Worm (Caenorhabditis elegans) whole organism, young adult: Measurements from ENCODE around the gene nhr-138.

Experiments used
- B0035.1 ChIP-seq: sonication (generic microtip); optimal IDR thresholded peaks from 2 replicates; lab custom pipeline; 2016; ENCODE audit warnings: missing genetic modification characterization, mild to moderate bottlenecking, missing compliant biosample characterization, missing genotype, missing genetic modification reagents
- C17E4.6 ChIP-seq: fragments of 200-800 bp; sonication (Bioruptor generic); IDR thresholded peaks from 2 replicates; pipeline ENCODE4 v1.3.6; 2022; ENCODE audit warnings: missing genetic modification reagents, missing genetic modification characterization, missing compliant biosample characterization
- F22D6.2 ChIP-seq: sonication (generic microtip); optimal IDR thresholded peaks from 2 replicates; lab custom pipeline; 2016; ENCODE audit warnings: mild to moderate bottlenecking, missing genetic modification characterization, missing compliant biosample characterization
- F23B12.7 ChIP-seq: sonication (generic microtip); optimal IDR thresholded peaks from 2 replicates; lab custom pipeline; 2017; ENCODE audit warnings: missing genetic modification characterization, mild to moderate bottlenecking, missing compliant biosample characterization, antibody characterized with exemption, moderate library complexity; ENCODE audit not compliant: insufficient read depth
- F33H1.4 ChIP-seq: fragments of 200-800 bp; sonication (Bioruptor generic); IDR thresholded peaks from 2 replicates; pipeline ENCODE4 v1.3.6; 2022; ENCODE audit warnings: missing genetic modification reagents, missing genetic modification characterization, missing compliant biosample characterization
- F52B5.7 ChIP-seq: sonication (generic microtip); optimal IDR thresholded peaks from 2 replicates; lab custom pipeline; 2016; ENCODE audit warnings: mild to moderate bottlenecking, missing genetic modification characterization, missing compliant biosample characterization
- F55B11.4 ChIP-seq: sonication (generic microtip); optimal IDR thresholded peaks from 2 replicates; lab custom pipeline; 2016; ENCODE audit warnings: missing compliant biosample characterization, missing genetic modification characterization, borderline replicate concordance; ENCODE audit not compliant: insufficient read depth
- F57A8.1 ChIP-seq: fragments of 200-800 bp; sonication (Bioruptor generic); optimal IDR thresholded peaks from 2 replicates; lab custom pipeline; 2018; ENCODE audit warnings: mild to moderate bottlenecking, missing genetic modification characterization, moderate library complexity, missing compliant biosample characterization
- T07F8.4 ChIP-seq: sonication (generic microtip); optimal IDR thresholded peaks from 2 replicates; lab custom pipeline; 2016; ENCODE audit warnings: mild to moderate bottlenecking, missing genetic modification characterization, moderate library complexity, missing compliant biosample characterization
- Y56A3A.18 ChIP-seq: fragments of 200-800 bp; sonication (Bioruptor generic); IDR thresholded peaks from 2 replicates; pipeline ENCODE4 v1.3.6; 2022; ENCODE audit warnings: missing genetic modification reagents, missing genetic modification characterization, missing compliant biosample characterization
- Y95B8A.8 ChIP-seq: fragments of 200-800 bp; sonication (Bioruptor generic); IDR thresholded peaks from 2 replicates; pipeline ENCODE4 v1.3.6; 2022; ENCODE audit warnings: missing genetic modification reagents, missing genetic modification characterization, missing compliant biosample characterization
- ama-1 ChIP-seq, 3 experiments: fragments of 150-350 bp in 1 of 3; sonication (generic microtip) in 2 of 3; optimal IDR thresholded peaks; 2 replicates each; lab custom pipeline; 2014 to 2018; ENCODE audit warnings: missing biosample characterization in 2 of 3, missing genetic modification characterization in 2 of 3, missing genetic modification reagents in 2 of 3
- attf-6 ChIP-seq: fragments of 200-800 bp; sonication (Bioruptor generic); IDR thresholded peaks from 2 replicates; pipeline ENCODE4 v1.3.6; 2022; ENCODE audit warnings: missing genetic modification reagents, missing genetic modification characterization, missing compliant biosample characterization
- bed-1 ChIP-seq: fragments of 200-800 bp; sonication (Bioruptor generic); IDR thresholded peaks from 2 replicates; pipeline ENCODE4 v1.3.6; 2022; ENCODE audit warnings: missing genetic modification reagents, missing genetic modification characterization, missing compliant biosample characterization
- ccch-3 ChIP-seq: fragments of 200-800 bp; sonication (Bioruptor generic); optimal IDR thresholded peaks from 2 replicates; lab custom pipeline; 2018; ENCODE audit warnings: mild to moderate bottlenecking, missing genetic modification characterization, missing compliant biosample characterization
- cebp-1 ChIP-seq, 2 experiments: fragments of 200-800 bp in 1 of 2; sonication (Bioruptor generic) in 1 of 2; sonication (generic microtip) in 1 of 2; IDR thresholded peaks in 1 of 2; optimal IDR thresholded peaks in 1 of 2; 2 replicates each; pipeline versions ENCODE4 v1.3.6 to Lab custom; 2017 to 2022; ENCODE audit warnings: missing compliant biosample characterization in 2 of 2, missing genetic modification characterization in 2 of 2, mild to moderate bottlenecking in 1 of 2, missing genetic modification reagents in 1 of 2, moderate library complexity in 1 of 2
- cebp-2 ChIP-seq: fragments of 200-800 bp; sonication (Bioruptor generic); IDR thresholded peaks from 2 replicates; pipeline ENCODE4 v1.3.6; 2022; ENCODE audit warnings: missing genetic modification characterization, missing compliant biosample characterization
- ceh-27 ChIP-seq: fragments of 200-800 bp; sonication (Bioruptor generic); optimal IDR thresholded peaks from 2 replicates; lab custom pipeline; 2018; ENCODE audit warnings: mild to moderate bottlenecking, missing genetic modification characterization, moderate library complexity, missing compliant biosample characterization
- ceh-58 ChIP-seq: fragments of 200-800 bp; sonication (Bioruptor generic); IDR thresholded peaks from 2 replicates; pipeline ENCODE4 v1.3.6; 2022; ENCODE audit warnings: missing genetic modification characterization, missing compliant biosample characterization
- chd-7 ChIP-seq: sonication (generic microtip); optimal IDR thresholded peaks from 2 replicates; lab custom pipeline; 2016; ENCODE audit warnings: mild to moderate bottlenecking, missing genetic modification characterization, moderate library complexity, missing compliant biosample characterization
- die-1 ChIP-seq: sonication (generic microtip); optimal IDR thresholded peaks from 2 replicates; lab custom pipeline; 2016; ENCODE audit warnings: missing genotype, mild to moderate bottlenecking, missing genetic modification characterization, missing compliant biosample characterization
- dox-1 ChIP-seq: fragments of 200-800 bp; sonication (Bioruptor generic); IDR thresholded peaks from 2 replicates; pipeline ENCODE4 v1.3.6; 2022; ENCODE audit warnings: missing genetic modification reagents, missing genetic modification characterization, missing compliant biosample characterization
- dpff-1 ChIP-seq: sonication (generic microtip); optimal IDR thresholded peaks from 2 replicates; lab custom pipeline; 2017; ENCODE audit warnings: mild to moderate bottlenecking, missing genetic modification characterization, missing compliant biosample characterization
- efl-1 ChIP-seq: fragments of 150-350 bp; optimal IDR thresholded peaks from 2 replicates; lab custom pipeline; 2014; ENCODE audit warnings: missing biosample characterization, missing genetic modification reagents, missing genetic modification characterization
- ets-4 ChIP-seq: fragments of 200-800 bp; sonication (Bioruptor generic); optimal IDR thresholded peaks from 2 replicates; lab custom pipeline; 2018; ENCODE audit warnings: mild to moderate bottlenecking, missing genetic modification characterization, missing compliant biosample characterization
- gei-17 ChIP-seq: fragments of 200-800 bp; sonication (Bioruptor generic); optimal IDR thresholded peaks from 2 replicates; lab custom pipeline; 2018; ENCODE audit warnings: mild to moderate bottlenecking, missing genetic modification characterization, missing compliant biosample characterization
- him-1 ChIP-seq: sonication (generic microtip); optimal IDR thresholded peaks from 2 replicates; lab custom pipeline; 2016; ENCODE audit warnings: missing genotype, missing genetic modification reagents, missing genetic modification characterization, missing compliant biosample characterization
- hmg-1.2 ChIP-seq: fragments of 200-800 bp; sonication (Bioruptor generic); IDR thresholded peaks from 2 replicates; pipeline ENCODE4 v1.3.6; 2022; ENCODE audit warnings: missing genetic modification reagents, missing genetic modification characterization, missing compliant biosample characterization
- hrde-1 ChIP-seq: sonication (generic microtip); optimal IDR thresholded peaks from 2 replicates; lab custom pipeline; 2016; ENCODE audit warnings: missing genetic modification characterization, mild to moderate bottlenecking, missing compliant biosample characterization, moderate library complexity, missing genotype, missing genetic modification reagents, borderline replicate concordance
- lag-1 ChIP-seq: fragments of 200-800 bp; sonication (Bioruptor generic); IDR thresholded peaks from 2 replicates; pipeline ENCODE4 v1.3.6; 2022; ENCODE audit warnings: missing genetic modification reagents, missing genetic modification characterization, missing compliant biosample characterization
- lin-40 ChIP-seq: sonication (generic microtip); optimal IDR thresholded peaks from 2 replicates; lab custom pipeline; 2016; ENCODE audit warnings: missing genetic modification characterization, mild to moderate bottlenecking, missing compliant biosample characterization, missing genotype, missing genetic modification reagents
- lsl-1 ChIP-seq: fragments of 200-800 bp; sonication (Bioruptor generic); optimal IDR thresholded peaks from 2 replicates; lab custom pipeline; 2018; ENCODE audit warnings: mild to moderate bottlenecking, missing genetic modification characterization, moderate library complexity, missing compliant biosample characterization
- lsy-27 ChIP-seq: sonication (generic microtip); optimal IDR thresholded peaks from 2 replicates; lab custom pipeline; 2017; ENCODE audit warnings: missing genetic modification characterization, mild to moderate bottlenecking, missing compliant biosample characterization, antibody characterized with exemption, missing genotype, borderline replicate concordance; ENCODE audit not compliant: insufficient read depth
- madf-10 ChIP-seq: sonication (generic microtip); optimal IDR thresholded peaks from 2 replicates; lab custom pipeline; 2016; ENCODE audit warnings: mild to moderate bottlenecking, missing genetic modification characterization, missing compliant biosample characterization
- nfya-1 ChIP-seq: sonication (generic microtip); optimal IDR thresholded peaks from 2 replicates; lab custom pipeline; 2017; ENCODE audit warnings: antibody characterized with exemption, missing compliant biosample characterization, missing genetic modification characterization, borderline replicate concordance; ENCODE audit not compliant: insufficient read depth
- nhr-80 ChIP-seq: sonication (generic microtip); optimal IDR thresholded peaks from 2 replicates; lab custom pipeline; 2016; ENCODE audit warnings: missing genetic modification characterization, missing compliant biosample characterization
- pbrm-1 ChIP-seq: fragments of 200-800 bp; sonication (Bioruptor generic); IDR thresholded peaks from 2 replicates; pipeline ENCODE4 v1.3.6; 2022; ENCODE audit warnings: missing genetic modification reagents, missing genetic modification characterization, missing compliant biosample characterization
- pha-4 ChIP-seq: fragments of 150-350 bp; sonication (generic microtip); optimal IDR thresholded peaks from 2 replicates; lab custom pipeline; 2014; ENCODE audit warnings: missing biosample characterization, missing genetic modification reagents, missing genetic modification characterization
- rec-8 ChIP-seq, 2 experiments: sonication (generic microtip); optimal IDR thresholded peaks; 2 replicates each; lab custom pipeline; 2016; ENCODE audit warnings: mild to moderate bottlenecking in 2 of 2, missing genetic modification characterization in 2 of 2, missing genetic modification reagents in 2 of 2, missing genotype in 2 of 2, missing biosample characterization in 1 of 2, missing compliant biosample characterization in 1 of 2, moderate library complexity in 1 of 2
- repo-1 ChIP-seq: sonication (generic microtip); optimal IDR thresholded peaks from 2 replicates; lab custom pipeline; 2017; ENCODE audit warnings: mild to moderate bottlenecking, missing genetic modification characterization, missing compliant biosample characterization
- sea-2 ChIP-seq: fragments of 200-800 bp; sonication (Bioruptor generic); IDR thresholded peaks from 2 replicates; pipeline ENCODE4 v1.3.6; 2022; ENCODE audit warnings: missing genetic modification characterization, missing compliant biosample characterization
- snpc-3.4 ChIP-seq: sonication (generic microtip); optimal IDR thresholded peaks from 2 replicates; lab custom pipeline; 2017; ENCODE audit warnings: missing genetic modification characterization, mild to moderate bottlenecking, missing compliant biosample characterization, antibody characterized with exemption, moderate library complexity, missing genotype, missing genetic modification reagents
- snpc-4 ChIP-seq, 5 experiments: fragments of 150-350 bp in 1 of 5; sonication (generic microtip) in 4 of 5; optimal IDR thresholded peaks; 2 replicates each; lab custom pipeline; 2014 to 2018; ENCODE audit warnings: missing genetic modification characterization in 5 of 5, missing biosample characterization in 3 of 5, antibody characterized with exemption in 2 of 5, mild to moderate bottlenecking in 2 of 5, missing compliant biosample characterization in 2 of 5, missing genotype in 2 of 5, moderate library complexity in 2 of 5, missing genetic modification reagents in 1 of 5
- tbp1 ChIP-seq: fragments of 200-800 bp; sonication (Bioruptor generic); optimal IDR thresholded peaks from 2 replicates; lab custom pipeline; 2018; ENCODE audit warnings: mild to moderate bottlenecking, missing genetic modification characterization, missing compliant biosample characterization
- unc-130 ChIP-seq: sonication (generic microtip); optimal IDR thresholded peaks from 2 replicates; lab custom pipeline; 2016; ENCODE audit warnings: missing genetic modification reagents, missing genetic modification characterization, missing compliant biosample characterization
- zim-3 ChIP-seq: sonication (generic microtip); optimal IDR thresholded peaks from 2 replicates; lab custom pipeline; 2017; ENCODE audit warnings: mild to moderate bottlenecking, missing genetic modification characterization, moderate library complexity, missing compliant biosample characterization

The nhr-138 gene

ce11 chrIV:9739001-9739400 lies 13.9 kb downstream of the nhr-138 start (continued):
- TF ChIP-seq tbp1 (peak; percentile 33), die-1 (tag; lab: Kevin White, UChicago) (no peak), F52B5.7 (peak; percentile 68), ets-4 (GFP tag; lab: Kevin White, UChicago) (no peak), cebp-2 (GFP tag; lab: Robert Waterston, UW) (no peak), F33H1.4 (GFP tag; lab: Robert Waterston, UW) (peak; percentile 32; the same call in 1 of the 2 replicates), him-1 (tag; lab: Kevin White, UChicago) (peak; percentile 35), B0035.1 (peak; percentile 11), F23B12.7 (tag; lab: Kevin White, UChicago) (no peak), lin-40 (no peak), hrde-1 (tag; lab: Kevin White, UChicago) (peak; percentile 79), snpc-4 (GFP tag; optimal IDR thresholded peaks at IDR 0.05; lab: Kevin White, UChicago) (peak; percentile 40), snpc-4 (tag; optimal IDR thresholded peaks at IDR 0.05; lab: Kevin White, UChicago) (peak in 2 of 4 experiments; percentile 16 to 53), sea-2 (GFP tag; lab: Robert Waterston, UW) (no peak), hmg-1.2 (GFP tag; lab: Robert Waterston, UW) (peak; percentile 36), dpff-1 (tag; lab: Kevin White, UChicago) (no peak), ceh-58 (no peak), C17E4.6 (GFP tag; lab: Robert Waterston, UW) (peak; percentile 70; the same call in 1 of the 2 replicates), attf-6 (GFP tag; lab: Robert Waterston, UW) (peak; percentile 58), rec-8 (tag; optimal IDR thresholded peaks at IDR 0.05; lab: Kevin White, UChicago) (no peak), T07F8.4 (tag; lab: Kevin White, UChicago) (no peak), dox-1 (GFP tag; lab: Robert Waterston, UW) (no peak), repo-1 (tag; lab: Kevin White, UChicago) (peak; percentile 13), efl-1 (GFP tag; lab: Kevin White, UChicago) (peak; percentile 33), pha-4 (no peak), unc-130 (GFP tag; lab: Kevin White, UChicago) (peak; percentile 40), Y95B8A.8 (GFP tag; lab: Robert Waterston, UW) (peak; percentile 80; the same call in 1 of the 2 replicates), cebp-1 (GFP tag; IDR thresholded peaks at IDR 0.05; lab: Robert Waterston, UW) (no peak), cebp-1 (tag; optimal IDR thresholded peaks at IDR 0.05; lab: Kevin White, UChicago) (peak; percentile 42), pbrm-1 (GFP tag; lab: Robert Waterston, UW) (no peak), gei-17 (no peak), snpc-3.4 (no peak), nfya-1 (tag; lab: Kevin White, UChicago) (no peak), F22D6.2 (tag; lab: Kevin White, UChicago) (no peak), bed-1 (GFP tag; lab: Robert Waterston, UW) (no peak), ccch-3 (GFP tag; lab: Kevin White, UChicago) (no peak), madf-10 (tag; lab: Kevin White, UChicago) (no peak), F57A8.1 (GFP tag; lab: Kevin White, UChicago) (no peak), chd-7 (tag; lab: Kevin White, UChicago) (no peak), F55B11.4 (tag; lab: Kevin White, UChicago) (no peak), nhr-80 (no peak), lsl-1 (GFP tag; lab: Kevin White, UChicago) (peak; percentile 38), zim-3 (tag; lab: Kevin White, UChicago) (no peak), ceh-27 (GFP tag; lab: Kevin White, UChicago) (no peak), lag-1 (GFP tag; lab: Robert Waterston, UW) (no peak), Y56A3A.18 (GFP tag; lab: Robert Waterston, UW) (no peak), ama-1 (optimal IDR thresholded peaks at IDR 0.05; lab: Kevin White, UChicago) (no peak), ama-1 (GFP tag; optimal IDR thresholded peaks at IDR 0.05; lab: Kevin White, UChicago) (peak in 1 of 2 experiments; percentile 22), lsy-27 (no peak)
